Worm (Caenorhabditis elegans) whole organism, late embryonic: ENCODE results near the gene Y47D7A.17.

Experiments
- C08G9.2 ChIP-seq: sonication (generic microtip); optimal IDR thresholded peaks from 2 replicates; lab custom pipeline; 2016; ENCODE audit warnings: mild to moderate bottlenecking, missing genetic modification characterization, moderate library complexity, missing compliant biosample characterization
- K02D7.2 ChIP-seq: sonication (generic microtip); optimal IDR thresholded peaks from 2 replicates; lab custom pipeline; 2017; ENCODE audit warnings: mild to moderate bottlenecking, missing genetic modification characterization, missing compliant biosample characterization
- K09A11.1 ChIP-seq: sonication (generic microtip); optimal IDR thresholded peaks from 2 replicates; lab custom pipeline; 2017; ENCODE audit warnings: antibody characterized with exemption, mild to moderate bottlenecking, missing genetic modification characterization, missing compliant biosample characterization; ENCODE audit not compliant: insufficient read depth
- ama-1 ChIP-seq: fragments of 150-350 bp; optimal IDR thresholded peaks from 2 replicates; lab custom pipeline; 2014
- ceh-14 ChIP-seq: sonication (generic microtip); optimal IDR thresholded peaks from 2 replicates; lab custom pipeline; 2016; ENCODE audit warnings: missing genotype, missing genetic modification characterization, missing compliant biosample characterization
- ceh-19 ChIP-seq: fragments of 200-800 bp; sonication (Bioruptor generic); optimal IDR thresholded peaks from 2 replicates; lab custom pipeline; 2018; ENCODE audit warnings: mild to moderate bottlenecking, missing genetic modification characterization, missing compliant biosample characterization
- ceh-2 ChIP-seq: sonication (generic microtip); optimal IDR thresholded peaks from 2 replicates; lab custom pipeline; 2016; ENCODE audit warnings: missing genotype, missing genetic modification characterization, missing compliant biosample characterization
- ceh-22 ChIP-seq: sonication (generic microtip); optimal IDR thresholded peaks from 2 replicates; lab custom pipeline; 2017; ENCODE audit warnings: missing biosample characterization, missing genetic modification characterization
- ceh-24 ChIP-seq: sonication (generic microtip); optimal IDR thresholded peaks from 2 replicates; lab custom pipeline; 2016; ENCODE audit warnings: mild to moderate bottlenecking, missing genetic modification characterization, missing compliant biosample characterization
- ceh-30 ChIP-seq: fragments of 150-350 bp; optimal IDR thresholded peaks from 2 replicates; lab custom pipeline; 2014; ENCODE audit warnings: missing biosample characterization, missing genetic modification characterization
- ceh-31 ChIP-seq: sonication (generic microtip); optimal IDR thresholded peaks from 2 replicates; lab custom pipeline; 2016; ENCODE audit warnings: missing genetic modification characterization, missing compliant biosample characterization
- ceh-6 ChIP-seq: fragments of 200-800 bp; sonication (Bioruptor generic); optimal IDR thresholded peaks from 2 replicates; lab custom pipeline; 2018; ENCODE audit warnings: mild to moderate bottlenecking, missing genetic modification characterization, missing compliant biosample characterization
- dmd-4 ChIP-seq: sonication (generic microtip); optimal IDR thresholded peaks from 2 replicates; lab custom pipeline; 2016; ENCODE audit warnings: borderline replicate concordance, missing genetic modification characterization, missing compliant biosample characterization
- dve-1 ChIP-seq: sonication (generic microtip); optimal IDR thresholded peaks from 2 replicates; lab custom pipeline; 2017; ENCODE audit warnings: antibody characterized with exemption, mild to moderate bottlenecking, missing genetic modification characterization, missing compliant biosample characterization
- elt-2 ChIP-seq: sonication (generic microtip); optimal IDR thresholded peaks from 2 replicates; lab custom pipeline; 2016; ENCODE audit warnings: missing genetic modification reagents, missing genetic modification characterization, missing compliant biosample characterization
- ets-4 ChIP-seq: sonication (generic microtip); optimal IDR thresholded peaks from 2 replicates; lab custom pipeline; 2016; ENCODE audit warnings: missing genetic modification characterization, missing compliant biosample characterization
- fax-1 ChIP-seq: sonication (generic microtip); optimal IDR thresholded peaks from 2 replicates; lab custom pipeline; 2016; ENCODE audit warnings: missing genotype, missing genetic modification characterization, missing compliant biosample characterization
- gmeb-2 ChIP-seq: sonication (generic microtip); optimal IDR thresholded peaks from 2 replicates; lab custom pipeline; 2016; ENCODE audit warnings: missing genetic modification characterization, inconsistent platforms, missing compliant biosample characterization
- hlh-30 ChIP-seq: sonication (generic microtip); optimal IDR thresholded peaks from 2 replicates; lab custom pipeline; 2017; ENCODE audit warnings: antibody characterized with exemption, missing genetic modification characterization, missing compliant biosample characterization; ENCODE audit not compliant: insufficient read depth
- hlh-8 ChIP-seq: sonication (generic microtip); optimal IDR thresholded peaks from 2 replicates; lab custom pipeline; 2016; ENCODE audit warnings: missing genotype, missing genetic modification characterization, missing compliant biosample characterization
- madf-2 ChIP-seq: sonication (generic microtip); optimal IDR thresholded peaks from 2 replicates; lab custom pipeline; 2017; ENCODE audit warnings: missing genetic modification characterization, missing compliant biosample characterization
- mec-3 ChIP-seq: sonication (generic microtip); optimal IDR thresholded peaks from 2 replicates; lab custom pipeline; 2016; ENCODE audit warnings: borderline replicate concordance, missing genetic modification characterization, missing compliant biosample characterization
- nfya-1 ChIP-seq: sonication (generic microtip); optimal IDR thresholded peaks from 2 replicates; lab custom pipeline; 2017; ENCODE audit warnings: missing genetic modification characterization, mild to moderate bottlenecking, missing compliant biosample characterization, antibody characterized with exemption, moderate library complexity
- npax-4 ChIP-seq: sonication (generic microtip); optimal IDR thresholded peaks from 2 replicates; lab custom pipeline; 2016; ENCODE audit warnings: missing genetic modification characterization, missing compliant biosample characterization
- odd-2 ChIP-seq: sonication (generic microtip); optimal IDR thresholded peaks from 2 replicates; lab custom pipeline; 2017; ENCODE audit warnings: antibody characterized with exemption, mild to moderate bottlenecking, missing genetic modification characterization, missing compliant biosample characterization
- pag-3 ChIP-seq: sonication (generic microtip); optimal IDR thresholded peaks from 2 replicates; lab custom pipeline; 2016; ENCODE audit warnings: missing compliant biosample characterization, missing genetic modification characterization, borderline replicate concordance
- pha-2 ChIP-seq: sonication (generic microtip); optimal IDR thresholded peaks from 2 replicates; lab custom pipeline; 2017; ENCODE audit warnings: mild to moderate bottlenecking, missing genetic modification characterization, missing compliant biosample characterization
- pha-4 ChIP-seq: fragments of 150-350 bp; optimal IDR thresholded peaks from 2 replicates; lab custom pipeline; 2018; ENCODE audit warnings: missing biosample characterization, missing genetic modification reagents, missing genetic modification characterization
- pros-1 ChIP-seq: fragments of 150-350 bp; optimal IDR thresholded peaks from 2 replicates; lab custom pipeline; 2014; ENCODE audit warnings: missing biosample characterization, missing genetic modification reagents, missing genetic modification characterization
- ref-2 ChIP-seq: sonication (generic microtip); optimal IDR thresholded peaks from 2 replicates; lab custom pipeline; 2016; ENCODE audit warnings: missing genetic modification characterization, missing compliant biosample characterization
- sox-4 ChIP-seq: sonication (generic microtip); optimal IDR thresholded peaks from 2 replicates; lab custom pipeline; 2017; ENCODE audit warnings: mild to moderate bottlenecking, missing genetic modification characterization, inconsistent platforms, missing compliant biosample characterization
- tbx-2 ChIP-seq: sonication (generic microtip); optimal IDR thresholded peaks from 2 replicates; lab custom pipeline; 2016; ENCODE audit warnings: missing genetic modification characterization, missing compliant biosample characterization
- tbx-7 ChIP-seq: sonication (generic microtip); optimal IDR thresholded peaks from 2 replicates; lab custom pipeline; 2016; ENCODE audit warnings: missing genotype, missing genetic modification characterization, missing compliant biosample characterization
- unc-3 ChIP-seq, 2 experiments: fragments of 200-800 bp in 1 of 2; sonication (Bioruptor generic) in 1 of 2; sonication (generic microtip) in 1 of 2; conservative IDR thresholded peaks in 1 of 2; optimal IDR thresholded peaks in 1 of 2; 2 replicates each; pipeline versions ENCODE4 v1.3.6 to Lab custom; 2016 to 2022; ENCODE audit warnings: missing compliant biosample characterization in 2 of 2, missing genetic modification characterization in 2 of 2, missing genetic modification reagents in 1 of 2
- unc-42 ChIP-seq: sonication (generic microtip); optimal IDR thresholded peaks from 2 replicates; lab custom pipeline; 2016; ENCODE audit warnings: missing genotype, missing genetic modification characterization, missing compliant biosample characterization
- unc-55 ChIP-seq: sonication (generic microtip); optimal IDR thresholded peaks from 2 replicates; lab custom pipeline; 2017; ENCODE audit warnings: missing biosample characterization, missing genetic modification reagents, missing genetic modification characterization
- unc-86 ChIP-seq: sonication (generic microtip); optimal IDR thresholded peaks from 2 replicates; lab custom pipeline; 2016; ENCODE audit warnings: missing genetic modification characterization, missing compliant biosample characterization
- zip-5 ChIP-seq: sonication (generic microtip); optimal IDR thresholded peaks from 2 replicates; lab custom pipeline; 2016; ENCODE audit warnings: missing genetic modification characterization, missing compliant biosample characterization
- ztf-16 ChIP-seq: sonication (generic microtip); optimal IDR thresholded peaks from 2 replicates; lab custom pipeline; 2017; ENCODE audit warnings: missing genetic modification characterization, missing compliant biosample characterization

The Y47D7A.17 gene

ce11 chrV:4371309-4371933, 40.2 kb downstream of the Y47D7A.17 start, which contains the start of the genes gmpr-1 and fipp-1:
Gene gmpr-1 (minus strand): TSS chrV:4371383.
Gene fipp-1 (plus strand): TSS chrV:4371807.
- TF ChIP-seq ceh-14 (tag; lab: Kevin White, UChicago) (peak; percentile 22), ztf-16 (tag; lab: Kevin White, UChicago) (no peak), madf-2 (tag; lab: Kevin White, UChicago) (no peak), ceh-31 (peak; percentile 12), npax-4 (no peak), tbx-7 (tag; lab: Kevin White, UChicago) (no peak), C08G9.2 (tag; lab: Kevin White, UChicago) (no peak), odd-2 (tag; lab: Kevin White, UChicago) (no peak), nfya-1 (peak; percentile 29), elt-2 (tag; lab: Kevin White, UChicago) (peak; percentile 32), dve-1 (tag; lab: Kevin White, UChicago) (no peak), K02D7.2 (no peak), unc-86 (tag; lab: Kevin White, UChicago) (no peak), unc-42 (tag; lab: Kevin White, UChicago) (peak; percentile 43), ref-2 (tag; lab: Kevin White, UChicago) (no peak)
- TF ChIP-seq, all 69 proteins: peak for 5

ce11 chrV:4370515-4370914, 41.1 kb downstream of the Y47D7A.17 start:
- TF ChIP-seq pag-3 (tag; lab: Kevin White, UChicago) (no peak), ceh-14 (tag; lab: Kevin White, UChicago) (no peak), pros-1 (tag; lab: Kevin White, UChicago) (no peak), hlh-30 (tag; lab: Kevin White, UChicago) (no peak), pha-2 (tag; lab: Kevin White, UChicago) (no peak), mec-3 (tag; lab: Kevin White, UChicago) (no peak), hlh-8 (no peak), ets-4 (tag; lab: Kevin White, UChicago) (no peak), fax-1 (tag; lab: Kevin White, UChicago) (no peak), zip-5 (tag; lab: Kevin White, UChicago) (no peak), ceh-19 (GFP tag; lab: Kevin White, UChicago) (no peak), nfya-1 (no peak), gmeb-2 (tag; lab: Kevin White, UChicago) (no peak), pha-4 (tag; lab: Kevin White, UChicago) (no peak), unc-86 (tag; lab: Kevin White, UChicago) (no peak), ceh-6 (no peak), K09A11.1 (tag; lab: Kevin White, UChicago) (no peak), ceh-30 (tag; lab: Kevin White, UChicago) (no peak), tbx-2 (tag; lab: Kevin White, UChicago) (no peak)

- no peak for TF ChIP-seq dmd-4 (tag; lab: Kevin White, UChicago)
- no peak for TF ChIP-seq dve-1 (tag; lab: Kevin White, UChicago)
- no peak for TF ChIP-seq unc-55 (GFP tag; lab: Kevin White, UChicago)
- no peak for TF ChIP-seq ceh-2 (tag; lab: Kevin White, UChicago)
- no peak for TF ChIP-seq ama-1 (lab: Kevin White, UChicago)
- TF ChIP-seq ceh-22 (tag; lab: Kevin White, UChicago): no peak
- TF ChIP-seq unc-3 (GFP tag; conservative IDR thresholded peaks at IDR 0.05; lab: Robert Waterston, UW): no peak
- no peak for TF ChIP-seq unc-3 (tag; optimal IDR thresholded peaks at IDR 0.05; lab: Kevin White, UChicago)
- no peak for TF ChIP-seq ceh-24 (tag; lab: Kevin White, UChicago)
- TF ChIP-seq C08G9.2 (tag; lab: Kevin White, UChicago): no peak
- TF ChIP-seq sox-4 (tag; lab: Kevin White, UChicago): no peak
Observed at ce11 chrV:4366440-4366839, 45.2 kb downstream of the Y47D7A.17 start, which contains the start of gene F32D1.11. Gene F32D1.11 (minus strand): TSS chrV:4366540.
